Fruit fly (Drosophila melanogaster) whole organism, adult: ENCODE data around the gene CG9550.

ENCODE experiments used
- CG11617 ChIP-seq: fragments of 200-800 bp; sonication (Bioruptor generic); optimal IDR thresholded peaks from 2 replicates; lab custom pipeline; 2017; ENCODE audit warnings: mild to moderate bottlenecking, missing biosample characterization, missing genetic modification reagents, missing genetic modification characterization
- CG12768 ChIP-seq: fragments of 200-800 bp; sonication (Bioruptor generic); optimal IDR thresholded peaks from 2 replicates; lab custom pipeline; 2017; ENCODE audit warnings: missing biosample characterization, missing genetic modification characterization, mild to moderate bottlenecking, moderate library complexity, missing genetic modification reagents
- CG14711 ChIP-seq: fragments of 200-800 bp; sonication (Bioruptor generic); optimal IDR thresholded peaks from 2 replicates; lab custom pipeline; 2018; ENCODE audit warnings: missing biosample characterization, mild to moderate bottlenecking, missing genetic modification characterization, moderate library complexity
- CG1620 ChIP-seq: fragments of 200-800 bp; sonication (Bioruptor generic); optimal IDR thresholded peaks from 2 replicates; lab custom pipeline; 2016; ENCODE audit warnings: missing biosample characterization, missing genetic modification characterization
- CG33017 ChIP-seq: fragments of 200-800 bp; sonication (Bioruptor generic); optimal IDR thresholded peaks from 2 replicates; lab custom pipeline; 2018; ENCODE audit warnings: missing biosample characterization, mild to moderate bottlenecking, missing genetic modification characterization, moderate library complexity
- CG5204 ChIP-seq: fragments of 200-800 bp; sonication (Bioruptor generic); optimal IDR thresholded peaks from 2 replicates; lab custom pipeline; 2016; ENCODE audit warnings: missing biosample characterization, missing genetic modification characterization
- CG7045 ChIP-seq: fragments of 200-800 bp; sonication (Bioruptor generic); optimal IDR thresholded peaks from 2 replicates; lab custom pipeline; 2017; ENCODE audit warnings: missing biosample characterization, mild to moderate bottlenecking, missing genetic modification characterization
- CG7101 ChIP-seq: fragments of 200-800 bp; sonication (Bioruptor generic); optimal IDR thresholded peaks from 2 replicates; lab custom pipeline; 2018; ENCODE audit warnings: missing biosample characterization, mild to moderate bottlenecking, missing genetic modification characterization, moderate library complexity
- Clk ChIP-seq: fragments of 200-800 bp; sonication (Bioruptor generic); optimal IDR thresholded peaks from 2 replicates; lab custom pipeline; 2017; ENCODE audit warnings: missing biosample characterization, missing genetic modification characterization
- Crg-1 ChIP-seq: fragments of 200-800 bp; sonication (Bioruptor generic); optimal IDR thresholded peaks from 2 replicates; lab custom pipeline; 2016; ENCODE audit warnings: missing biosample characterization, missing genetic modification characterization
- Hr96 ChIP-seq: fragments of 200-800 bp; sonication (Bioruptor generic); optimal IDR thresholded peaks from 2 replicates; lab custom pipeline; 2016; ENCODE audit warnings: missing biosample characterization, missing genetic modification characterization
- Mnt ChIP-seq: fragments of 200-800 bp; sonication (Bioruptor generic); optimal IDR thresholded peaks from 2 replicates; lab custom pipeline; 2016; ENCODE audit warnings: missing biosample characterization, mild to moderate bottlenecking, missing genetic modification characterization
- bab1 ChIP-seq: fragments of 200-800 bp; sonication (Bioruptor generic); optimal IDR thresholded peaks from 3 replicates; lab custom pipeline; 2019; ENCODE audit warnings: missing biosample characterization, mild to moderate bottlenecking, missing genetic modification characterization, moderate library complexity
- cic ChIP-seq: fragments of 200-800 bp; sonication (Bioruptor generic); optimal IDR thresholded peaks from 2 replicates; lab custom pipeline; 2017; ENCODE audit warnings: missing biosample characterization, mild to moderate bottlenecking, missing genetic modification characterization, moderate library complexity
- cnc ChIP-seq, 2 experiments: fragments of >200 bp; optimal IDR thresholded peaks; 2 replicates each; lab custom pipeline; 2017
- kay ChIP-seq: fragments of 200-800 bp; sonication (Bioruptor generic); peaks from one replicate; lab custom pipeline; 2016; ENCODE audit warnings: missing biosample characterization, missing genetic modification characterization, borderline replicate concordance
- ovo ChIP-seq: fragments of 200-800 bp; sonication (Bioruptor generic); optimal IDR thresholded peaks from 2 replicates; lab custom pipeline; 2016; ENCODE audit warnings: missing biosample characterization, missing genetic modification characterization
- pad ChIP-seq: fragments of 200-800 bp; sonication (Bioruptor generic); optimal IDR thresholded peaks from 3 replicates; lab custom pipeline; 2017; ENCODE audit warnings: missing biosample characterization, missing genetic modification characterization, mild to moderate bottlenecking, moderate library complexity, missing genetic modification reagents
- tj ChIP-seq: fragments of 200-800 bp; sonication (Bioruptor generic); optimal IDR thresholded peaks from 3 replicates; lab custom pipeline; 2017; ENCODE audit warnings: missing biosample characterization, mild to moderate bottlenecking, missing genetic modification characterization, moderate library complexity
- toe ChIP-seq: fragments of 200-800 bp; sonication (Bioruptor generic); optimal IDR thresholded peaks from 2 replicates; lab custom pipeline; 2016; ENCODE audit warnings: missing biosample characterization, missing genetic modification characterization

CG9550 gene

DNA sequence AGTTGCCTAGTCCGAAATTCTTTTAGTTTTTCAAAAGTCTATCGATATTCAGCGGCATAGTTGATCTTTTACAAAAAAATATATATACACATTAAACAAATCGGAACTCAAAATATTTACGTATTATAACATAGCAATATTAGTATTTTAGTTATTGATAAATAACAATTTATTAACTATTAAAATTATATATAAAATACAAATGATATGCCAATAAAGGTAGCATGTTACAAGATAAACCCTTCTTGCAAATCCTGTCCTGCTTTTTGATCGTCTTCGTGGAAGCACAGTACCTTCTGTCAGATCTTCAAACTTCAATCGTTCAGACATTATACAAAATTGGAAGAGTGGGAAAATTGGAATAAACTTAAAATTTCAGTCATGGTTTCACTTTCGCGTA is at the start of gene CG9550:
TSS of gene CG9550 (plus strand) at position 301 of the 400 bp plus-strand sequence.
- TF ChIP-seq cic (GFP tag; lab: Kevin White, UChicago), result no peak
- no peak for TF ChIP-seq bab1 (GFP tag; lab: Kevin White, UChicago)
- no peak for TF ChIP-seq cnc (optimal IDR thresholded peaks at IDR 0.05; lab: Kevin White, UChicago)
- no peak for TF ChIP-seq kay
- TF ChIP-seq Crg-1 (GFP tag; lab: Kevin White, UChicago), result no peak
- no peak for TF ChIP-seq CG11617 (GFP tag; lab: Kevin White, UChicago)
- no peak for TF ChIP-seq tj (GFP tag; lab: Kevin White, UChicago)
- TF ChIP-seq Mnt (GFP tag; lab: Kevin White, UChicago), result no peak
- no peak for TF ChIP-seq CG14711 (tag; lab: Kevin White, UChicago)
- no peak for TF ChIP-seq pad
- no peak for TF ChIP-seq toe (GFP tag; lab: Kevin White, UChicago)
- TF ChIP-seq CG7101 (tag; lab: Kevin White, UChicago), result no peak
- TF ChIP-seq CG7045 (GFP tag; lab: Kevin White, UChicago), result no peak
- no peak for TF ChIP-seq Hr96 (GFP tag; lab: Kevin White, UChicago)
- TF ChIP-seq ovo (GFP tag; lab: Kevin White, UChicago), result no peak

DNA sequence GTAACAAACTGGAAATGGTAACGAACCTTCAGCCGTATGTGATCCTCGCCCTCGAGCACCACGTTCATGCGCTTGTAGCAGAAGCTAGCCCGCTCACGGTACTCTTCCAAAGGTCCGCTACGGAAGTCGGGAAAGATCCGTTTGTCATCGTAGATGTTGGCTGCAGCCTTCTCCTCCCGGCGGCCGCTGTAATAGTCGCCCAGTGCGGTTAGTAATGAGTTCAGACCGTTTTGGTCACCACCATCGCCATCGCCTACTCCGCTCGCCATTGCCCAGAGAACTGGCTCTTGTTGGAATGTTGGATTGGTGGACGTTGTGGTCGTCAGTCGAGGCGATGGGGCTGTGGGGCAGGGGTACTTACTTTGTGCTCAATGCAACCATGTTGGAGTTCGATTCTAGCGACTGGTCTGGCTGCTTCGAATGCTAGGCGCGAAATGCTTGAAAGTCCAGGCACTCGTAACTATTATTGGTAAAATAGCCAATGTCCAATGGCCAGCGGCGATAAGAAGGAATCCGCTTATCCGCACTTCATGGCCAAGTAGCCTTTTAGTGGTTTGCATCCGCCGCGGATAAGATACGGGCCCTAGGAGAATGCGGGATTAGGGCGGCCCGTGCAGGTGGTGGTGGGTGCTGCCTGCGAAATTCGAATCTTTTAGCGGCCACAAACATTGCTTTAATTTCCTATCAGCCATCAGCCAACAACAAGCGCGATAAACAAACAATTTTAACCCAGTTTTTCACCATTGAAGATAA is 49.1 kb upstream of the CG9550 start:
- peak; percentile 14 for TF ChIP-seq CG11617 (GFP tag; lab: Kevin White, UChicago)
- peak; percentile 30 for TF ChIP-seq CG7101 (tag; lab: Kevin White, UChicago)
- no peak for TF ChIP-seq CG33017 (tag; lab: Kevin White, UChicago)
- no peak for TF ChIP-seq bab1 (GFP tag; lab: Kevin White, UChicago)
- peak; percentile 56 for TF ChIP-seq Hr96 (GFP tag; lab: Kevin White, UChicago)
- TF ChIP-seq CG12768 (GFP tag; lab: Kevin White, UChicago), result peak; percentile 90
- TF ChIP-seq cic (GFP tag; lab: Kevin White, UChicago), result peak; percentile 61
- no peak for TF ChIP-seq tj (GFP tag; lab: Kevin White, UChicago)
- peak; percentile 26 for TF ChIP-seq CG7045 (GFP tag; lab: Kevin White, UChicago)
- peak; percentile 43 for TF ChIP-seq Mnt (GFP tag; lab: Kevin White, UChicago)

DNA sequence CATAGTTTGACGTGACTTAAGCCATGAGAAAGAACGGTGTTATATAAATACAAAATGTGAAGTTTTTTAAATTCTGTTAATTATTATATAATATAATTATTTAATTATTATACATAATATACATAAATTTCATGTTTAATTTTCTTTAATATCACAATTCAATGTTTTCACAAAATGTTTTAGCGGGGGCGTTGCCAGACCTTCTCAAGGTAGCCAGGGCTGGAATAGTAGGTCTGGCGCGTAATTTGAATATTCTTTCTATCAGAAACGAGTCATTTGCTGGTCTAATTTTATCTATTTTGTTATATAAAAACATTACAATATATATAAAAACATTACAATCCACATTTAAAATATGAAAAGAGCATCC is 48.5 kb upstream of the CG9550 start, which contains the start of gene Acox3:
TSS of gene Acox3 (minus strand) at position 70 of the 370 bp plus-strand sequence.
- TF ChIP-seq bab1 (GFP tag; lab: Kevin White, UChicago) (peak; percentile 22), CG11617 (GFP tag; lab: Kevin White, UChicago) (no peak), Crg-1 (GFP tag; lab: Kevin White, UChicago) (no peak)

dm6 chr2L:6449753-6450152 is 47.1 kb upstream of the CG9550 start:
- TF ChIP-seq CG12768 (GFP tag; lab: Kevin White, UChicago), result no peak
- TF ChIP-seq CG7101 (tag; lab: Kevin White, UChicago), result no peak
- no peak for TF ChIP-seq CG7045 (GFP tag; lab: Kevin White, UChicago)
- TF ChIP-seq CG1620 (GFP tag; lab: Kevin White, UChicago), result no peak
- TF ChIP-seq CG14711 (tag; lab: Kevin White, UChicago), result no peak
- TF ChIP-seq cic (GFP tag; lab: Kevin White, UChicago), result no peak
- no peak for TF ChIP-seq toe (GFP tag; lab: Kevin White, UChicago)
- TF ChIP-seq kay, result no peak
- TF ChIP-seq cnc (optimal IDR thresholded peaks at IDR 0.05; lab: Kevin White, UChicago), result no peak
- TF ChIP-seq ovo (GFP tag; lab: Kevin White, UChicago), result no peak
- TF ChIP-seq tj (GFP tag; lab: Kevin White, UChicago), result no peak
- no peak for TF ChIP-seq Crg-1 (GFP tag; lab: Kevin White, UChicago)
- no peak for TF ChIP-seq bab1 (GFP tag; lab: Kevin White, UChicago)
- TF ChIP-seq CG33017 (tag; lab: Kevin White, UChicago), result no peak
- TF ChIP-seq pad, result no peak
- TF ChIP-seq Clk (GFP tag; lab: Kevin White, UChicago), result no peak
- TF ChIP-seq Hr96 (GFP tag; lab: Kevin White, UChicago), result no peak
- TF ChIP-seq CG5204 (GFP tag; lab: Kevin White, UChicago), result no peak
- TF ChIP-seq CG11617 (GFP tag; lab: Kevin White, UChicago), result no peak
- no peak for TF ChIP-seq Mnt (GFP tag; lab: Kevin White, UChicago)

DNA sequence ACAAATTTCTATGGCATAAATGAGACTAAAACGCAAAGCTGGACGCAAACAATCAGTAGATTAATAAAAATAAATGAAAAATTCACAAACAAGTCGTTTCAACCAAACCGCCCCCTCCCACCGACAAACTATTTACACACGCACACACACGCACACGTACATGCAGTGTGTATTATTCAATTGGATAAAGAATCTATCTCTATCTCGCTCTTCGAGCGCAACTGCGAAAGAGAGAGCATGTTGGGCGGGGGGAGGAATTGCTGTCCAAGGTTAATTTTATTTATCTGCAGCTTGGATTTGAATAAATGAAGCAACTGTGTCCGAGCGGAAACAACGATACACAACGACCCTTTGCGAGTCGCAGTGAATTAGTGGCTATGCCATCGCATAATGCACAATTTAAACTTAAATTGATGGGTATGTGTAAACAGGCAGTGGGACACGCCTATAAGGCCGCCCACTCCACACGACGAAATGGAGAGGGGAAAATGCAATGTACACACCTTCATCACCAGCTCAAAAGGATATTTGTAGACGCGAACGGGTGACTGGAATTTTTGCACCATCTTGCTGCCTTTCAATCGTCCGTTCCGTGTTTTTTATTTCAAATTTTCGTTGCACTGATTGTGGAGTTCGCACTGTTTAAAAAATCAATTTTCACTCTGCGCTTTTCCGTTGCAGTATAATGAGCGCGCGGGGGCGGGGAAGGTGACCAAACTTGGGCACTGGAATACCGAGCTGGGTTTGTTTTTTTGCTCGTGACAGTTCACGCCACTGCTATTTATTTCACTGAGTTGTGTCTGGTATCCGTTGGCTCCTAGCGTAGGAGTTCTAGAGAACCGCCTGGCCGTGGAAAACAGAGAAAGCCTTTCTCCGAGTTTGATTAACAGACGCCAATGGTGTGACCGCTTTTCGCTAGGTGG is 41.6 kb upstream of the CG9550 start, which contains the start of gene retm:
TSS of gene retm (minus strand) at position 898 of the 923 bp plus-strand sequence.
- TF ChIP-seq tj (GFP tag; lab: Kevin White, UChicago) (peak; percentile 47), Crg-1 (GFP tag; lab: Kevin White, UChicago) (peak; percentile 47), CG14711 (tag; lab: Kevin White, UChicago) (no peak), CG11617 (GFP tag; lab: Kevin White, UChicago) (no peak), CG7045 (GFP tag; lab: Kevin White, UChicago) (no peak), CG33017 (tag; lab: Kevin White, UChicago) (peak; percentile 0), CG1620 (GFP tag; lab: Kevin White, UChicago) (no peak), ovo (GFP tag; lab: Kevin White, UChicago) (peak; percentile 41), cic (GFP tag; lab: Kevin White, UChicago) (peak; percentile 76), CG12768 (GFP tag; lab: Kevin White, UChicago) (peak; percentile 59), Mnt (GFP tag; lab: Kevin White, UChicago) (peak; percentile 46), CG7101 (tag; lab: Kevin White, UChicago) (peak; percentile 57), pad (peak; percentile 68), cnc (optimal IDR thresholded peaks at IDR 0.05; lab: Kevin White, UChicago) (no peak), kay (no peak), Clk (GFP tag; lab: Kevin White, UChicago) (peak; percentile 9), Hr96 (GFP tag; lab: Kevin White, UChicago) (no peak), toe (GFP tag; lab: Kevin White, UChicago) (no peak), CG5204 (GFP tag; lab: Kevin White, UChicago) (no peak), bab1 (GFP tag; lab: Kevin White, UChicago) (no peak)
